Fruit fly (Drosophila melanogaster) whole organism: ENCODE measurements around the gene CG42680.

Experiments used
- CG8478 ChIP-seq: fragments of >200 bp; optimal IDR thresholded peaks from 2 replicates; lab custom pipeline; 2018; ENCODE audit warnings: inconsistent platforms
- Dll ChIP-seq: fragments of >200 bp; optimal IDR thresholded peaks from 2 replicates; lab custom pipeline; 2017
- pan ChIP-seq: fragments of >200 bp; optimal IDR thresholded peaks from 2 replicates; lab custom pipeline; 2017
- psq ChIP-seq: fragments of >200 bp; optimal IDR thresholded peaks from 2 replicates; lab custom pipeline; 2017
- usp ChIP-seq: fragments of >200 bp; optimal IDR thresholded peaks from 2 replicates; lab custom pipeline; 2017; ENCODE audit warnings: missing biosample characterization, missing genetic modification characterization, mixed read lengths

DNA sequence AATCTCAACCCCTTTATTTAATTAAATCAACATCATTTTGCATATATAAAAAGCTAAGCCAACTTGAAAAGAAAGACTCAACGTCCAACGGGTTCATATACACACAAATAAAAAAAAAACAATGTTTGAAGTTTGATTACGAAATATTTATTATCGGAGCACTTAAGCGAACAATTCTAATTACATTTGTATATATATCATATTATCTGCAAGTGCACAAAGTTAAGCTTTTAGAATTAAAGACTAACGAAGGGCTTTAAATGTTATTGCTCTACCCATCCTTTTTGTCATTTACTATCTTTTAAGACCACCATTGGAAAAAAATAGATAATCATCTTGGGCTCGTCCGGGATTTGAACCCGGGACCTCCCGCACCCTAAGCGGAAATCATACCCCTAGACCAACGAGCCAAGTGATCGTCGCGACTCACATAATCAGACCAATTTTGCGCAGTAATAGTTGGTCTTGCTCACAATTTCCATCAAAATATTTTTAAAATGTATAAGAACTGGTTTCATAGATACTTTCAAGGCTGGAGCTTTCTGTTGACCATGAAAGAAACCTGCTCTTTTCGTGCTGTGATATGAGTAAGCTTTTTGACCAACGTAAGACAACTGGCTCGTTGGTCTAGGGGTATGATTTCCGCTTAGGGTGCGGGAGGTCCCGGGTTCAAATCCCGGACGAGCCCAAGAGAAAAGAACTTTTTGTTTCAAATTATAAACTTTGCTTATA lies 11.2 kb upstream of the CG42680 start:
- TF ChIP-seq psq (lab: Kevin White, UChicago) (no peak), Dll (lab: Kevin White, UChicago) (no peak), usp (no peak), pan (lab: Kevin White, UChicago) (no peak), CG8478 (lab: Kevin White, UChicago) (no peak)
